Worm (Caenorhabditis elegans) whole organism, late embryonic: ENCODE results near the gene F38B7.3.

Experiments used
- C38D4.7 ChIP-seq: fragments of 200-800 bp; sonication (Bioruptor generic); optimal IDR thresholded peaks from 2 replicates; lab custom pipeline; 2018; ENCODE audit warnings: mild to moderate bottlenecking, missing genetic modification characterization, moderate library complexity, missing compliant biosample characterization
- K02D7.2 ChIP-seq: sonication (generic microtip); optimal IDR thresholded peaks from 2 replicates; lab custom pipeline; 2017; ENCODE audit warnings: mild to moderate bottlenecking, missing genetic modification characterization, missing compliant biosample characterization
- K09A11.1 ChIP-seq: sonication (generic microtip); optimal IDR thresholded peaks from 2 replicates; lab custom pipeline; 2017; ENCODE audit warnings: antibody characterized with exemption, mild to moderate bottlenecking, missing genetic modification characterization, missing compliant biosample characterization; ENCODE audit not compliant: insufficient read depth
- Y22D7AL.16 ChIP-seq: sonication (generic microtip); optimal IDR thresholded peaks from 2 replicates; lab custom pipeline; 2016; ENCODE audit warnings: missing genetic modification characterization, missing compliant biosample characterization
- ahr-1 ChIP-seq: sonication (generic microtip); optimal IDR thresholded peaks from 2 replicates; lab custom pipeline; 2016; ENCODE audit warnings: missing genetic modification characterization, missing compliant biosample characterization
- ama-1 ChIP-seq: fragments of 150-350 bp; optimal IDR thresholded peaks from 2 replicates; lab custom pipeline; 2014
- ceh-18 ChIP-seq: sonication (generic microtip); optimal IDR thresholded peaks from 2 replicates; lab custom pipeline; 2016; ENCODE audit warnings: missing genetic modification characterization, missing compliant biosample characterization
- ceh-24 ChIP-seq: sonication (generic microtip); optimal IDR thresholded peaks from 2 replicates; lab custom pipeline; 2016; ENCODE audit warnings: mild to moderate bottlenecking, missing genetic modification characterization, missing compliant biosample characterization
- ceh-31 ChIP-seq: sonication (generic microtip); optimal IDR thresholded peaks from 2 replicates; lab custom pipeline; 2016; ENCODE audit warnings: missing genetic modification characterization, missing compliant biosample characterization
- ceh-34 ChIP-seq: sonication (generic microtip); optimal IDR thresholded peaks from 2 replicates; lab custom pipeline; 2016; ENCODE audit warnings: mild to moderate bottlenecking, missing genetic modification characterization, missing compliant biosample characterization
- ceh-48 ChIP-seq: sonication (generic microtip); optimal IDR thresholded peaks from 2 replicates; lab custom pipeline; 2016; ENCODE audit warnings: missing genetic modification characterization, inconsistent platforms, missing compliant biosample characterization
- ceh-6 ChIP-seq: fragments of 200-800 bp; sonication (Bioruptor generic); optimal IDR thresholded peaks from 2 replicates; lab custom pipeline; 2018; ENCODE audit warnings: mild to moderate bottlenecking, missing genetic modification characterization, missing compliant biosample characterization
- dmd-4 ChIP-seq: sonication (generic microtip); optimal IDR thresholded peaks from 2 replicates; lab custom pipeline; 2016; ENCODE audit warnings: borderline replicate concordance, missing genetic modification characterization, missing compliant biosample characterization
- dve-1 ChIP-seq: sonication (generic microtip); optimal IDR thresholded peaks from 2 replicates; lab custom pipeline; 2017; ENCODE audit warnings: antibody characterized with exemption, mild to moderate bottlenecking, missing genetic modification characterization, missing compliant biosample characterization
- elt-4 ChIP-seq: sonication (generic microtip); optimal IDR thresholded peaks from 2 replicates; lab custom pipeline; 2016; ENCODE audit warnings: missing genetic modification characterization, missing compliant biosample characterization
- eyg-1 ChIP-seq: sonication (generic microtip); optimal IDR thresholded peaks from 2 replicates; lab custom pipeline; 2016; ENCODE audit warnings: missing genotype, missing genetic modification characterization, missing compliant biosample characterization
- fkh-6 ChIP-seq: sonication (generic microtip); optimal IDR thresholded peaks from 2 replicates; lab custom pipeline; 2016; ENCODE audit warnings: missing genetic modification characterization, missing compliant biosample characterization
- hlh-15 ChIP-seq: sonication (generic microtip); optimal IDR thresholded peaks from 2 replicates; lab custom pipeline; 2016; ENCODE audit warnings: missing genetic modification characterization, missing compliant biosample characterization
- hlh-6 ChIP-seq: sonication (generic microtip); optimal IDR thresholded peaks from 2 replicates; lab custom pipeline; 2016; ENCODE audit warnings: missing genotype, missing genetic modification characterization, missing compliant biosample characterization
- lin-11 ChIP-seq: fragments of 200-800 bp; sonication (Bioruptor generic); optimal IDR thresholded peaks from 2 replicates; lab custom pipeline; 2018; ENCODE audit warnings: mild to moderate bottlenecking, missing genetic modification characterization, missing compliant biosample characterization
- madf-2 ChIP-seq: sonication (generic microtip); optimal IDR thresholded peaks from 2 replicates; lab custom pipeline; 2017; ENCODE audit warnings: missing genetic modification characterization, missing compliant biosample characterization
- nhr-232 ChIP-seq: sonication (generic microtip); optimal IDR thresholded peaks from 2 replicates; lab custom pipeline; 2016; ENCODE audit warnings: missing genetic modification characterization, missing compliant biosample characterization
- npax-4 ChIP-seq: sonication (generic microtip); optimal IDR thresholded peaks from 2 replicates; lab custom pipeline; 2016; ENCODE audit warnings: missing genetic modification characterization, missing compliant biosample characterization
- odd-2 ChIP-seq: sonication (generic microtip); optimal IDR thresholded peaks from 2 replicates; lab custom pipeline; 2017; ENCODE audit warnings: antibody characterized with exemption, mild to moderate bottlenecking, missing genetic modification characterization, missing compliant biosample characterization
- pag-3 ChIP-seq: sonication (generic microtip); optimal IDR thresholded peaks from 2 replicates; lab custom pipeline; 2016; ENCODE audit warnings: missing compliant biosample characterization, missing genetic modification characterization, borderline replicate concordance
- pha-2 ChIP-seq: sonication (generic microtip); optimal IDR thresholded peaks from 2 replicates; lab custom pipeline; 2017; ENCODE audit warnings: mild to moderate bottlenecking, missing genetic modification characterization, missing compliant biosample characterization
- pha-4 ChIP-seq: fragments of 150-350 bp; optimal IDR thresholded peaks from 2 replicates; lab custom pipeline; 2018; ENCODE audit warnings: missing biosample characterization, missing genetic modification reagents, missing genetic modification characterization
- pqm-1 ChIP-seq: sonication (generic microtip); optimal IDR thresholded peaks from 2 replicates; lab custom pipeline; 2016; ENCODE audit warnings: missing genetic modification characterization, missing compliant biosample characterization
- ref-2 ChIP-seq: sonication (generic microtip); optimal IDR thresholded peaks from 2 replicates; lab custom pipeline; 2016; ENCODE audit warnings: missing genetic modification characterization, missing compliant biosample characterization
- sox-2 ChIP-seq: fragments of 200-800 bp; sonication (Bioruptor generic); IDR thresholded peaks from 2 replicates; pipeline ENCODE4 v1.3.6; 2022; ENCODE audit warnings: missing genetic modification reagents, missing genetic modification characterization, missing compliant biosample characterization
- sox-4 ChIP-seq: sonication (generic microtip); optimal IDR thresholded peaks from 2 replicates; lab custom pipeline; 2017; ENCODE audit warnings: mild to moderate bottlenecking, missing genetic modification characterization, inconsistent platforms, missing compliant biosample characterization
- syd-9 ChIP-seq: sonication (generic microtip); optimal IDR thresholded peaks from 2 replicates; lab custom pipeline; 2016; ENCODE audit warnings: mild to moderate bottlenecking, missing genetic modification characterization, moderate library complexity, missing compliant biosample characterization
- tbx-2 ChIP-seq: sonication (generic microtip); optimal IDR thresholded peaks from 2 replicates; lab custom pipeline; 2016; ENCODE audit warnings: missing genetic modification characterization, missing compliant biosample characterization
- unc-3 ChIP-seq, 2 experiments: fragments of 200-800 bp in 1 of 2; sonication (Bioruptor generic) in 1 of 2; sonication (generic microtip) in 1 of 2; conservative IDR thresholded peaks in 1 of 2; optimal IDR thresholded peaks in 1 of 2; 2 replicates each; pipeline versions ENCODE4 v1.3.6 to Lab custom; 2016 to 2022; ENCODE audit warnings: missing compliant biosample characterization in 2 of 2, missing genetic modification characterization in 2 of 2, missing genetic modification reagents in 1 of 2
- unc-55 ChIP-seq: sonication (generic microtip); optimal IDR thresholded peaks from 2 replicates; lab custom pipeline; 2017; ENCODE audit warnings: missing biosample characterization, missing genetic modification reagents, missing genetic modification characterization
- zip-5 ChIP-seq: sonication (generic microtip); optimal IDR thresholded peaks from 2 replicates; lab custom pipeline; 2016; ENCODE audit warnings: missing genetic modification characterization, missing compliant biosample characterization
- ztf-16 ChIP-seq: sonication (generic microtip); optimal IDR thresholded peaks from 2 replicates; lab custom pipeline; 2017; ENCODE audit warnings: missing genetic modification characterization, missing compliant biosample characterization

F38B7.3 gene

ce11 chrV:11574563-11574962 is 25.7 kb downstream of the F38B7.3 start:
- TF ChIP-seq syd-9 (tag; lab: Kevin White, UChicago) (no peak), pha-4 (tag; lab: Kevin White, UChicago) (no peak), nhr-232 (tag; lab: Kevin White, UChicago) (no peak), elt-4 (tag; lab: Kevin White, UChicago) (no peak), madf-2 (tag; lab: Kevin White, UChicago) (no peak), K09A11.1 (tag; lab: Kevin White, UChicago) (no peak), ref-2 (tag; lab: Kevin White, UChicago) (no peak), tbx-2 (tag; lab: Kevin White, UChicago) (no peak), pqm-1 (tag; lab: Kevin White, UChicago) (no peak), dve-1 (tag; lab: Kevin White, UChicago) (no peak)

DNA sequence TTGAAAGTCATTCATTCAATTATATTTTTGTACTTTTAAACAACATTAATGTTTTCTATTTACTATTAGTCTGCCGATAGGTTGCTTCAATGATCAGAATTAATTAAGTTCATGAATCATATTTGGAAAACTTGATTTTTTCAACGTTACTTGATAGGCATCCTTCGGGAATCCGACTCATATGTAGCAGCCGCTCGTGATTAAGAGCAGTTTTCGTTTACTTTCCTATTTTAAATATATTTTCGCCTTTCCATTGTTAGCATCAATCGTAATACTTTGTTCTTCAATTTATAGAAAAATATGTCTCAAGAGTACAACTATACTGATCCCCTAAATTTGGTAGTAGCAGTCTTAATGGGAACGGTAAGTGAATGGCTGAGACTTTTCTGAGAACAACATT is 31.9 kb downstream of the F38B7.3 start, which contains the start of gene srx-90:
TSS of gene srx-90 (plus strand) at position 301 of the 400 bp plus-strand sequence.
- TF ChIP-seq sox-4 (tag; lab: Kevin White, UChicago) (no peak), ceh-48 (tag; lab: Kevin White, UChicago) (no peak), fkh-6 (tag; lab: Kevin White, UChicago) (no peak), ztf-16 (tag; lab: Kevin White, UChicago) (no peak), ahr-1 (tag; lab: Kevin White, UChicago) (no peak), K02D7.2 (tag; lab: Kevin White, UChicago) (no peak), syd-9 (tag; lab: Kevin White, UChicago) (no peak), hlh-6 (tag; lab: Kevin White, UChicago) (no peak), unc-55 (GFP tag; lab: Kevin White, UChicago) (no peak), npax-4 (tag; lab: Kevin White, UChicago) (no peak), unc-3 (GFP tag; conservative IDR thresholded peaks at IDR 0.05; lab: Robert Waterston, UW) (no peak), unc-3 (tag; optimal IDR thresholded peaks at IDR 0.05; lab: Kevin White, UChicago) (no peak), ceh-34 (tag; lab: Kevin White, UChicago) (no peak), zip-5 (tag; lab: Kevin White, UChicago) (no peak), pha-4 (tag; lab: Kevin White, UChicago) (no peak), eyg-1 (tag; lab: Kevin White, UChicago) (no peak), sox-2 (GFP tag; lab: Robert Waterston, UW) (no peak), ceh-24 (tag; lab: Kevin White, UChicago) (no peak), elt-4 (tag; lab: Kevin White, UChicago) (no peak), odd-2 (tag; lab: Kevin White, UChicago) (no peak), Y22D7AL.16 (tag; lab: Kevin White, UChicago) (no peak)

DNA sequence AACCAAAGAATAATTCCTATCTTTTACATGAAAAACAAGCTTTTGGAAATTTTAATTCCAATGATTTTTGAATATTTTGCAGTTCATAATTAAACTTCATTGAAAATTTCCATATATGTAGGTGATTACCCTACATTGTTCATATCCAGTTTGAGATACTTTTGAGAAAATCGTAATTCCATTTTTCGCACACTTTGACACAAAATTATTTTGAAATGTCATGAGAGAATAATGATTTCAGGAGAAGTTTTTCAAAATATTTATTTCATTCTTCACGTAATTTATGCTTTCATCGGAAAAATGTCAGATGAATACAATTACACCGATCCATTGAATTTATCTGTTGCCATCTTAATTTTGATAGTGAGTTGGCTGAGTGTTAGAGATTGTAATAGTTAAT is 34.3 kb downstream of the F38B7.3 start, which contains the start of gene srx-88:
TSS of gene srx-88 (plus strand) at position 301 of the 400 bp plus-strand sequence.
- TF ChIP-seq eyg-1 (tag; lab: Kevin White, UChicago) (no peak), hlh-6 (tag; lab: Kevin White, UChicago) (no peak), ceh-24 (tag; lab: Kevin White, UChicago) (no peak), K09A11.1 (tag; lab: Kevin White, UChicago) (no peak)

DNA sequence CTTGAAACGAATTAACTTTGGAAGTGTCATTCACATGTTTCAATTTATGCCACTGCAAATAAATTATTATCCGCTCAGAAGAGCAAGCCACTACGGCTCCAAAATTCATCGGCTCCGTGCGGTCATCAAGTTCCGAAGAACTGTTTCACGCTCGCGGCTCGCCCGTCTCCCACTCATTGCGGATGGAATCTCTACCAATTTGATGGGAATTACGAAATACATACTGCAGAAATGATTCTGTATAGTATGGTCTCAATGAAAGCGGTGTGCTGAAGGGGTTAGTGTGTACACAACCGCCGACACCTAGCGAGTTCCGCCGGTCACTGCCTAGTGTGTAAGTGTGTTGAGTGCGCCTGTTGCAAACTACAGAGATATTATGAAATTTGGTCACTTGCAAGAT is 36.2 kb downstream of the F38B7.3 start:
- TF ChIP-seq lin-11: no peak
- TF ChIP-seq ama-1 (lab: Kevin White, UChicago): peak; percentile 1

ce11 chrV:11589433-11589832 is 40.5 kb downstream of the F38B7.3 start, which contains the start of gene srx-82:
Gene srx-82, plus strand, starts transcription at chrV:11589733.
- TF ChIP-seq pag-3 (tag; lab: Kevin White, UChicago): no peak
- TF ChIP-seq ceh-18 (tag; lab: Kevin White, UChicago): no peak
- TF ChIP-seq hlh-15: no peak
- no peak for TF ChIP-seq ref-2 (tag; lab: Kevin White, UChicago)
- TF ChIP-seq pha-2: no peak
- TF ChIP-seq dve-1 (tag; lab: Kevin White, UChicago): no peak
- no peak for TF ChIP-seq ceh-6 (GFP tag; lab: Kevin White, UChicago)
- TF ChIP-seq C38D4.7 (GFP tag; lab: Kevin White, UChicago): no peak
- no peak for TF ChIP-seq dmd-4 (tag; lab: Kevin White, UChicago)
- TF ChIP-seq ceh-31 (tag; lab: Kevin White, UChicago): no peak
- TF ChIP-seq, all 69 proteins: peak for 0
